Worm (Caenorhabditis elegans) whole organism, early embryonic: Measurements from ENCODE around the gene ace-1.

Experiments
- B0310.2 ChIP-seq: sonication (generic microtip); optimal IDR thresholded peaks from 2 replicates; lab custom pipeline; 2016; ENCODE audit warnings: mild to moderate bottlenecking, missing genetic modification characterization, missing compliant biosample characterization
- F13C5.2 ChIP-seq: sonication (generic microtip); optimal IDR thresholded peaks from 2 replicates; lab custom pipeline; 2017; ENCODE audit warnings: mild to moderate bottlenecking, missing genetic modification characterization, inconsistent platforms, missing compliant biosample characterization
- aly-1 ChIP-seq: sonication (generic microtip); optimal IDR thresholded peaks from 2 replicates; lab custom pipeline; 2016; ENCODE audit warnings: missing genetic modification characterization, missing compliant biosample characterization
- ama-1 ChIP-seq: fragments of 150-350 bp; optimal IDR thresholded peaks from 2 replicates; lab custom pipeline; 2014
- ceh-13 ChIP-seq: fragments of 200-800 bp; sonication (Bioruptor generic); optimal IDR thresholded peaks from 2 replicates; lab custom pipeline; 2018; ENCODE audit warnings: mild to moderate bottlenecking, missing genetic modification characterization, missing compliant biosample characterization
- ets-7 ChIP-seq: sonication (generic microtip); optimal IDR thresholded peaks from 2 replicates; lab custom pipeline; 2016; ENCODE audit warnings: missing genotype, missing genetic modification characterization, missing compliant biosample characterization
- flt-1 ChIP-seq: fragments of 200-800 bp; sonication (Bioruptor generic); IDR thresholded peaks from 2 replicates; pipeline ENCODE4 v1.3.6; 2022; ENCODE audit warnings: missing genetic modification characterization, missing compliant biosample characterization
- hmbx-1 ChIP-seq: sonication (generic microtip); optimal IDR thresholded peaks from 2 replicates; lab custom pipeline; 2016; ENCODE audit warnings: mild to moderate bottlenecking, missing genetic modification characterization, missing compliant biosample characterization
- hnd-1 ChIP-seq: sonication (generic microtip); optimal IDR thresholded peaks from 2 replicates; lab custom pipeline; 2016; ENCODE audit warnings: missing genetic modification characterization, missing compliant biosample characterization
- tbx-37 ChIP-seq: fragments of 200-800 bp; sonication (Bioruptor generic); conservative IDR thresholded peaks from 2 replicates; pipeline ENCODE4 v1.3.6; 2022; ENCODE audit warnings: missing genetic modification reagents, missing genetic modification characterization, missing compliant biosample characterization

DNA sequence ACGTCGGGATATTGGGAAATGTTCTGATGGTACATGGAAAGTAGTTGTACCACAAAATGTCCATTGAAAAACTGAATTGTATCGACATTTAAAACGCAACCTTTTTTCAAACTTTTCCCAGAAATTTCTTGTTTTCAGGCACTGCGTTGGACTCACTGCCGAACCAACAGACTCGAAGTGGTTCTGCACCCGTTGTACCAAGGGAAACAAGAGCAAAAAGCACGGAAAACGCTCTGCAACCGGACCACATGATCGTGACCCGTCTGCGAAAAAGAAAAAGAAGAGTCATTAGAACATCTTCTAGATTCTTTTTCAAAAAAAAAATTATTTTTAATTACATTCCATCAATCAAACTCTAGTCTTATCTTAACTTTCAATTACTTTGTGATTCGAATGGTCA is 21.8 kb upstream of the ace-1 start:
- TF ChIP-seq aly-1 = no peak
- TF ChIP-seq ets-7 (tag; lab: Kevin White, UChicago) = no peak
- no peak for TF ChIP-seq ama-1
- no peak for TF ChIP-seq hmbx-1 (tag; lab: Kevin White, UChicago)
- no peak for TF ChIP-seq hnd-1 (tag; lab: Kevin White, UChicago)
- TF ChIP-seq tbx-37 = no peak
- TF ChIP-seq B0310.2 (tag; lab: Kevin White, UChicago) = no peak
- TF ChIP-seq ceh-13 (GFP tag; lab: Kevin White, UChicago) = no peak
- TF ChIP-seq F13C5.2 (tag; lab: Kevin White, UChicago) = no peak
- no peak for TF ChIP-seq flt-1
